Worm (Caenorhabditis elegans): ENCODE data around the gene vha-9.
A peak's percentile ranks its signal among the peaks of the same experiment; 100 is the strongest.

The vha-9 gene

ce11 chrII:10315252-10315651, 11.7 kb upstream of the vha-9 start, which contains the start of gene idpp-8:
TSS of gene idpp-8 (plus strand) at chrII:10315552.
- TF ChIP-seq jun-1 (tag; optimal IDR thresholded peaks at IDR 0.05) (no peak), egl-13 (tag; optimal IDR thresholded peaks at IDR 0.05) (no peak), nhr-12 (tag; optimal IDR thresholded peaks at IDR 0.05) (no peak), pag-3 (tag; optimal IDR thresholded peaks at IDR 0.05; ENCODE audit: borderline replicate concordance, insufficient read depth) (no peak), efl-1 (optimal IDR thresholded peaks at IDR 0.05) (no peak), efl-1 (GFP tag; optimal IDR thresholded peaks at IDR 0.05 in 1 of 2) (no peak), nhr-237 (tag; optimal IDR thresholded peaks at IDR 0.05) (no peak), lir-3 (tag; optimal IDR thresholded peaks at IDR 0.05; ENCODE audit: poor library complexity) (no peak), nhr-84 (tag; optimal IDR thresholded peaks at IDR 0.05) (no peak), mef-2 (tag; optimal IDR thresholded peaks at IDR 0.05) (no peak), ztf-11 (tag; optimal IDR thresholded peaks at IDR 0.05) (no peak), xbp-1 (tag; optimal IDR thresholded peaks at IDR 0.05) (no peak), dpl-1 (GFP tag; optimal IDR thresholded peaks at IDR 0.05) (no peak), fkh-8 (tag; optimal IDR thresholded peaks at IDR 0.05) (no peak), ceh-82 (tag; optimal IDR thresholded peaks at IDR 0.05) (no peak), pqm-1 (tag; optimal IDR thresholded peaks at IDR 0.05) (no peak), lin-39 (tag; optimal IDR thresholded peaks at IDR 0.05) (no peak), ceh-63 (GFP tag; optimal IDR thresholded peaks at IDR 0.05) (no peak)

- TF ChIP-seq lin-15B (tag; optimal IDR thresholded peaks at IDR 0.05) (no peak), zag-1 (tag; optimal IDR thresholded peaks at IDR 0.05) (no peak), efl-1 (optimal IDR thresholded peaks at IDR 0.05) (no peak), efl-1 (GFP tag; optimal IDR thresholded peaks at IDR 0.05 in 1 of 2) (peak in 1 of 2 experiments; percentile 10), nhr-85 (tag) (peak; percentile 76), unc-130 (tag; optimal IDR thresholded peaks at IDR 0.05) (no peak), nhr-76 (tag; optimal IDR thresholded peaks at IDR 0.05) (no peak), unc-30 (tag; optimal IDR thresholded peaks at IDR 0.05) (no peak), mef-2 (tag; optimal IDR thresholded peaks at IDR 0.05) (no peak)
Measured at ce11 chrII:10311973-10312372, 8.5 kb upstream of the vha-9 start, which contains the start of gene srlf-34. TSS of gene srlf-34 (plus strand) at chrII:10312293.

- no peak for TF ChIP-seq nhr-12 (tag; optimal IDR thresholded peaks at IDR 0.05)
- no peak for TF ChIP-seq egl-27 (tag; optimal IDR thresholded peaks at IDR 0.05)
- no peak for TF ChIP-seq unc-86 (tag; optimal IDR thresholded peaks at IDR 0.05)
- TF ChIP-seq nhr-47 (tag; optimal IDR thresholded peaks at IDR 0.05): no peak
- no peak for TF ChIP-seq nhr-76 (tag; optimal IDR thresholded peaks at IDR 0.05)
- TF ChIP-seq aly-2 (tag; optimal IDR thresholded peaks at IDR 0.05): no peak
- TF ChIP-seq swsn-7 (tag; optimal IDR thresholded peaks at IDR 0.05): no peak
- no peak for TF ChIP-seq rnt-1 (tag; optimal IDR thresholded peaks at IDR 0.05)
- TF ChIP-seq lin-13 (GFP tag; optimal IDR thresholded peaks at IDR 0.05): no peak
Measured at ce11 chrII:10309337-10309736, 5.8 kb upstream of the vha-9 start, which contains the start of gene ZK970.8. TSS of gene ZK970.8 (plus strand) at chrII:10309637.

- no peak for TF ChIP-seq C34B4.2 (tag; optimal IDR thresholded peaks at IDR 0.05)
- no peak for TF ChIP-seq hlh-4 (tag; optimal IDR thresholded peaks at IDR 0.05)
- TF ChIP-seq mep-1 (tag; optimal IDR thresholded peaks at IDR 0.05): no peak
- TF ChIP-seq unc-62 (GFP tag; optimal IDR thresholded peaks at IDR 0.05): no peak
- TF ChIP-seq nhr-76 (tag; optimal IDR thresholded peaks at IDR 0.05): no peak
- no peak for TF ChIP-seq elt-3 (tag; optimal IDR thresholded peaks at IDR 0.05)
Measured at ce11 chrII:10308726-10309125, 5.2 kb upstream of the vha-9 start, which contains the start of gene gcy-4. TSS of gene gcy-4 (minus strand) at chrII:10308826.

- no peak for TF ChIP-seq nhr-20 (tag; optimal IDR thresholded peaks at IDR 0.05)
- peak in 1 of 2 experiments; percentile 8 for TF ChIP-seq efl-1 (optimal IDR thresholded peaks at IDR 0.05)
- TF ChIP-seq efl-1 (GFP tag; optimal IDR thresholded peaks at IDR 0.05 in 1 of 2): peak in 1 of 2 experiments; percentile 84
- TF ChIP-seq swsn-7 (tag; optimal IDR thresholded peaks at IDR 0.05): peak; percentile 11
- TF ChIP-seq unc-62 (GFP tag; optimal IDR thresholded peaks at IDR 0.05): no peak
- TF ChIP-seq fkh-8 (tag; optimal IDR thresholded peaks at IDR 0.05): peak; percentile 28
- peak; percentile 60 for TF ChIP-seq ztf-4 (tag; optimal IDR thresholded peaks at IDR 0.05)
- peak; percentile 6 for TF ChIP-seq snu-23 (GFP tag; optimal IDR thresholded peaks at IDR 0.05)
- TF ChIP-seq grh-1 (GFP tag; IDR thresholded peaks at IDR 0.05): 0 out of 2 replicates have a peak, but pooled peaks have one; percentile 9
- TF ChIP-seq nhr-71 (tag; optimal IDR thresholded peaks at IDR 0.05): peak; percentile 42
- TF ChIP-seq lin-35 (GFP tag; optimal IDR thresholded peaks at IDR 0.05): peak in 1 of 2 experiments; percentile 42
- peak; percentile 20 for TF ChIP-seq ama-1 (optimal IDR thresholded peaks at IDR 0.05)
- no peak for TF ChIP-seq ztf-11 (tag; optimal IDR thresholded peaks at IDR 0.05)
- 0 out of 2 replicates have a peak, but pooled peaks have one; percentile 8 for TF ChIP-seq ceh-88 (GFP tag; IDR thresholded peaks at IDR 0.05)
Measured at ce11 chrII:10302646-10303045, 867 bp downstream of the vha-9 start, which contains the start of gene clpp-1. TSS of gene clpp-1 (minus strand) at chrII:10302842.
